Worm (Caenorhabditis elegans) whole organism, L2 larva: ENCODE measurements around the gene mmcm-1.

Experiments
- ZK546.5 ChIP-seq: sonication (generic microtip); optimal IDR thresholded peaks from 2 replicates; lab custom pipeline; 2017; ENCODE audit warnings: missing biosample characterization, missing genetic modification characterization
- elt-1 ChIP-seq: fragments of 150-350 bp; optimal IDR thresholded peaks from 2 replicates; lab custom pipeline; 2014; ENCODE audit warnings: missing biosample characterization, missing genetic modification characterization
- elt-3 ChIP-seq: sonication (generic microtip); optimal IDR thresholded peaks from 2 replicates; lab custom pipeline; 2017; ENCODE audit warnings: missing biosample characterization, missing genetic modification characterization
- nhr-10 ChIP-seq: sonication (generic microtip); optimal IDR thresholded peaks from 2 replicates; lab custom pipeline; 2017; ENCODE audit warnings: missing biosample characterization, missing genetic modification characterization
- nhr-237 ChIP-seq: fragments of 150-350 bp; optimal IDR thresholded peaks from 2 replicates; lab custom pipeline; 2014; ENCODE audit warnings: missing biosample characterization, missing genetic modification characterization
- nhr-77 ChIP-seq: fragments of 150-350 bp; optimal IDR thresholded peaks from 2 replicates; lab custom pipeline; 2014; ENCODE audit warnings: missing biosample characterization, missing genetic modification characterization
- skn-1 ChIP-seq: sonication (generic microtip); optimal IDR thresholded peaks from 2 replicates; lab custom pipeline; 2017; ENCODE audit warnings: missing biosample characterization, missing genetic modification characterization

DNA sequence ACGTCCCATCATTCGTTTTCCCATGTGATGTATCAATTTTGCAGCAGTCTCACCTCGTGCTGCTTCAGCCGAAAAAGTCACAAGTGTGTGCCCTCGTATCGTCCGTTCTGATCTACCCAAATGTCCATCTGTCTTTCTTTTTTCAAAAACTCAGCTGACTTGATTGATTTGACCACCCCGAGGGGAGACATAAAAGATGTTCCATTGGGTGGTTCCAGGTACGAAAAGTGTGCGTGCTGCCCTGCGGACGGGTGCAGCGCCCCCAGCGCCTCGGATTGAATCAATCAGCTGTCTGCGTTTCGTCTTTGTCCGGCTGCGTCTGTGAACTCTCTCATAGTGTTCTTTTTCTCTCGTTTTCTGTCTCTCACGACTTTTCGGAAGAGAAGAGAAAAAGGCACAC lies 45.7 kb upstream of the mmcm-1 start:
- TF ChIP-seq nhr-10 (tag; lab: Kevin White, UChicago) (no peak), nhr-237 (tag; lab: Kevin White, UChicago) (no peak), elt-3 (no peak), ZK546.5 (tag; lab: Kevin White, UChicago) (no peak), elt-1 (tag; lab: Kevin White, UChicago) (no peak), skn-1 (tag; lab: Kevin White, UChicago) (no peak), nhr-77 (tag; lab: Kevin White, UChicago) (no peak)
